Fruit fly (Drosophila melanogaster): ENCODE measurements around the gene Wdr62.

- no peak for TF ChIP-seq CG12605 (GFP tag; IDR thresholded peaks at IDR 0.05)
- no peak for TF ChIP-seq EcR (GFP tag; optimal IDR thresholded peaks at IDR 0.05)
- TF ChIP-seq rn (GFP tag; IDR thresholded peaks at IDR 0.05) = no peak
- TF ChIP-seq D1 (tag; optimal IDR thresholded peaks at IDR 0.05) = no peak
- no peak for TF ChIP-seq Snoo (tag; optimal IDR thresholded peaks at IDR 0.05)
- TF ChIP-seq Ets98B (GFP tag; IDR thresholded peaks at IDR 0.05) = no peak
- TF ChIP-seq CG9948 (tag; optimal IDR thresholded peaks at IDR 0.05) = no peak
- no peak for TF ChIP-seq fd96Ca (GFP tag; IDR thresholded peaks at IDR 0.05)
- TF ChIP-seq CG34367 (tag; optimal IDR thresholded peaks at IDR 0.05) = no peak
- no peak for TF ChIP-seq CG8301 (tag; optimal IDR thresholded peaks at IDR 0.05)
Measured at dm6 chr2L:1944473-1945110, 60.2 kb downstream of the Wdr62 start.

All from whole organism, pupa.